Worm (Caenorhabditis elegans) whole organism, L4 larva: ENCODE measurements around the gene M01H9.5.

Experiments used
- R02D3.7 ChIP-seq: fragments of 150-350 bp; sonication (generic microtip); optimal IDR thresholded peaks from 3 replicates; lab custom pipeline; 2014; ENCODE audit warnings: missing biosample characterization, missing genetic modification characterization
- ZK546.5 ChIP-seq, 2 experiments: sonication (generic microtip); optimal IDR thresholded peaks; 2 replicates each; lab custom pipeline; 2017; ENCODE audit warnings: missing biosample characterization in 2 of 2, missing genetic modification characterization in 2 of 2
- ceh-28 ChIP-seq: fragments of 150-350 bp; optimal IDR thresholded peaks from 2 replicates; lab custom pipeline; 2014; ENCODE audit warnings: missing biosample characterization, missing genetic modification reagents, missing genetic modification characterization
- ceh-62 ChIP-seq: sonication (generic microtip); optimal IDR thresholded peaks from 2 replicates; lab custom pipeline; 2017; ENCODE audit warnings: missing biosample characterization, missing genetic modification characterization
- ces-1 ChIP-seq: fragments of 150-350 bp; sonication (generic microtip); optimal IDR thresholded peaks from 4 replicates; lab custom pipeline; 2014; ENCODE audit warnings: missing biosample characterization, missing genetic modification reagents, missing genetic modification characterization
- daf-12 ChIP-seq: fragments of 150-350 bp; optimal IDR thresholded peaks from 2 replicates; lab custom pipeline; 2014; ENCODE audit warnings: missing biosample characterization, missing genetic modification reagents, missing genetic modification characterization
- egl-27 ChIP-seq: sonication (generic microtip); optimal IDR thresholded peaks from 3 replicates; lab custom pipeline; 2017; ENCODE audit warnings: missing biosample characterization, missing genetic modification reagents, missing genetic modification characterization
- lin-13 ChIP-seq: fragments of 150-350 bp; optimal IDR thresholded peaks from 2 replicates; lab custom pipeline; 2014; ENCODE audit warnings: missing biosample characterization, missing genetic modification reagents, missing genetic modification characterization
- nhr-41 ChIP-seq: fragments of 200-800 bp; sonication (Bioruptor generic); IDR thresholded peaks from 2 replicates; pipeline ENCODE4 v1.3.6; 2022; ENCODE audit warnings: missing genetic modification reagents, missing genetic modification characterization, missing compliant biosample characterization
- rbr-2 ChIP-seq: sonication (generic microtip); optimal IDR thresholded peaks from 2 replicates; lab custom pipeline; 2016; ENCODE audit warnings: missing genotype, missing genetic modification characterization, missing compliant biosample characterization
- unc-39 ChIP-seq: sonication (generic microtip); optimal IDR thresholded peaks from 2 replicates; lab custom pipeline; 2017; ENCODE audit warnings: missing biosample characterization, missing genetic modification characterization

DNA sequence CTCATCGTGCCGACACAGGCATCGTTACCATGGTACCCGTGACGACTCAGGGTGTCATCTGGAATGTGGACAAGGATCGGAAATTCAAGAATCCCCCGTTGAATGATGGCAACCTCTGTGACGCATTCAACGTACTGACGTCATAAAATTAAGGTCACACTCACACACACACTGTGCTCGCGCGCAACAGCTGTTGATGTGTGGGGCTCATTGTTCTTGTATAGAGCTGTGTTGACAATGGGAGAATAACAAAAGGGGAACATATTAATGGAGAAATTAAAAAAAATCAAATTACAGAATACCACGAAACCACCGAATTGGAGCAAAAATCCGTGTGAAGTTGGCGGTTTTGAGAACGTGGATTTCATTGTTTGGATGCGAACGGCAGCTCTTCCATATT lies 16.9 kb upstream of the M01H9.5 start:
- TF ChIP-seq R02D3.7 (tag; lab: Kevin White, UChicago) (no peak), rbr-2 (no peak), ZK546.5 (tag; optimal IDR thresholded peaks at IDR 0.05; lab: Kevin White, UChicago) (no peak), nhr-41 (no peak), egl-27 (tag; lab: Kevin White, UChicago) (no peak), ceh-62 (tag; lab: Kevin White, UChicago) (no peak), lin-13 (GFP tag; lab: Kevin White, UChicago) (no peak), unc-39 (tag; lab: Kevin White, UChicago) (no peak), daf-12 (tag; lab: Kevin White, UChicago) (no peak), ces-1 (GFP tag; lab: Kevin White, UChicago) (no peak), ceh-28 (tag; lab: Kevin White, UChicago) (no peak)
